Fruit fly (Drosophila melanogaster): ENCODE results near the gene frm.

DNA sequence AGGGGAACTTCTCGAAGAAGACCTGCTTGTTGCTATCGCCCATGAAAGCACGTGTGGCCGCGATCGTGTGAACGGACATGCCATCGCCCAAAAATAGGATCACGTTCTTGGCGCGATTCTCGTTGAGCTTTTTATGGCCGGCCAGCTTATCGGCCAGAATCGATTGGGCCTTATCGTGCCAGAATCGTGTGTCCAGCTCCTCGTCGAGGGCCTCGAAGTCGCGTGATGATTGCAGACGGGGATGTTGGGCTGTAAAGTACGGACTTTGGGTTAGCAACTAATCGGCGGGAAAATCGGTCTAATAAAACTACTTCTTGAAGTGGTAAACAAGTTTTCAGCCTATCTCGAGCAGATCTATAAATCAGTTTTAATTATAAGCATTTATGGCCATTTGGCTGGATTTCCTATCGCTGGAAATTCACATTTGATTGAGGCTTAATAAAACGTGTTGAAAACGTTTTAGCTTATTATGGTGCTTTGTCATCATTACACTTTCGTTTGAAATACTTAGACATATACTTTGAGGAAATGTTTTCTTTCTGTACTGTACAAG is 43.3 kb upstream of the frm start:
- TF ChIP-seq CG8478 (optimal IDR thresholded peaks at IDR 0.05) (no peak), CTCF (optimal IDR thresholded peaks at IDR 0.05) (no peak)

All from S2 (cell line).